Fruit fly (Drosophila melanogaster) whole organism, embryonic: Measurements from ENCODE around the gene rno.
A peak's percentile ranks its signal among the peaks of the same experiment; 100 is the strongest.

Experiments used
- Aef1 ChIP-seq: fragments of 200-800 bp; sonication (Bioruptor generic); IDR thresholded peaks from 3 replicates; pipeline ENCODE4 v1.3.6; 2022; ENCODE audit warnings: missing biosample characterization, missing genetic modification characterization
- Bgb ChIP-seq: fragments of 200-800 bp; sonication (Bioruptor generic); IDR thresholded peaks from 2 replicates; pipeline ENCODE4 v1.3.6; 2022; ENCODE audit warnings: missing biosample characterization, missing genetic modification characterization; ENCODE audit not compliant: partially characterized antibody
- CG10267 ChIP-seq: fragments of 200-800 bp; sonication (Bioruptor generic); optimal IDR thresholded peaks from 2 replicates; lab custom pipeline; 2018; ENCODE audit warnings: missing biosample characterization, mild to moderate bottlenecking, missing genetic modification characterization, moderate library complexity
- CG10366 ChIP-seq: fragments of 200-800 bp; sonication (Bioruptor generic); IDR thresholded peaks from 2 replicates; pipeline ENCODE4 v1.3.6; 2022; ENCODE audit warnings: missing biosample characterization, missing genetic modification characterization
- CG11093 ChIP-seq: fragments of 200-800 bp; sonication (Bioruptor generic); IDR thresholded peaks from 3 replicates; pipeline ENCODE4 v1.3.6; 2022; ENCODE audit warnings: missing biosample characterization, missing genetic modification characterization
- CG12659 ChIP-seq: fragments of 200-800 bp; sonication (Bioruptor generic); optimal IDR thresholded peaks from 3 replicates; lab custom pipeline; 2017; ENCODE audit warnings: mild to moderate bottlenecking, missing biosample characterization, missing genetic modification reagents, missing genetic modification characterization
- CG15514 ChIP-seq: fragments of 200-800 bp; sonication (Bioruptor generic); optimal IDR thresholded peaks from 3 replicates; lab custom pipeline; 2017; ENCODE audit warnings: missing biosample characterization, missing genetic modification characterization, mild to moderate bottlenecking, moderate library complexity, missing genetic modification reagents
- CG16813 ChIP-seq: fragments of 200-800 bp; sonication (Bioruptor generic); IDR thresholded peaks from 3 replicates; pipeline ENCODE4 v1.3.6; 2022; ENCODE audit warnings: missing biosample characterization, missing genetic modification characterization; ENCODE audit not compliant: partially characterized antibody
- CG17912 ChIP-seq: fragments of 200-800 bp; sonication (Bioruptor generic); optimal IDR thresholded peaks from 2 replicates; lab custom pipeline; 2018; ENCODE audit warnings: missing biosample characterization, mild to moderate bottlenecking, missing genetic modification characterization
- CG18619 ChIP-seq: fragments of 200-800 bp; sonication (Bioruptor generic); optimal IDR thresholded peaks from 3 replicates; lab custom pipeline; 2017; ENCODE audit warnings: missing biosample characterization, mild to moderate bottlenecking, missing genetic modification characterization
- CG34376 ChIP-seq: fragments of 200-800 bp; sonication (Bioruptor generic); optimal IDR thresholded peaks from 2 replicates; lab custom pipeline; 2018; ENCODE audit warnings: missing biosample characterization, mild to moderate bottlenecking, missing genetic modification characterization
- CG34422 ChIP-seq: fragments of 200-800 bp; sonication (Bioruptor generic); IDR thresholded peaks from 3 replicates; pipeline ENCODE4 v1.3.6; 2022; ENCODE audit warnings: missing biosample characterization, missing genetic modification characterization
- CG3847 ChIP-seq: fragments of 200-800 bp; sonication (Bioruptor generic); IDR thresholded peaks from 2 replicates; pipeline ENCODE4 v1.3.6; 2022; ENCODE audit warnings: missing biosample characterization, missing genetic modification characterization
- CG42726 ChIP-seq: fragments of 200-800 bp; sonication (Bioruptor generic); IDR thresholded peaks from 2 replicates; pipeline ENCODE4 v1.3.6; 2022; ENCODE audit warnings: missing biosample characterization, missing genetic modification characterization; ENCODE audit not compliant: partially characterized antibody
- CG5245 ChIP-seq: fragments of 200-800 bp; sonication (Bioruptor generic); optimal IDR thresholded peaks from 3 replicates; lab custom pipeline; 2016; ENCODE audit warnings: missing biosample characterization, missing genetic modification characterization
- CG6272 ChIP-seq: fragments of 200-800 bp; sonication (Bioruptor generic); IDR thresholded peaks from 2 replicates; pipeline ENCODE4 v1.3.6; 2022; ENCODE audit warnings: missing biosample characterization, missing genetic modification characterization
- CG7556 ChIP-seq: fragments of 200-800 bp; sonication (Bioruptor generic); optimal IDR thresholded peaks from 2 replicates; lab custom pipeline; 2017; ENCODE audit warnings: missing biosample characterization, mild to moderate bottlenecking, missing genetic modification characterization
- CG8359 ChIP-seq: fragments of 200-800 bp; sonication (Bioruptor generic); optimal IDR thresholded peaks from 2 replicates; lab custom pipeline; 2017; ENCODE audit warnings: missing biosample characterization, mild to moderate bottlenecking, missing genetic modification characterization, borderline replicate concordance
- CG9727 ChIP-seq: fragments of 200-800 bp; sonication (Bioruptor generic); optimal IDR thresholded peaks from 3 replicates; lab custom pipeline; 2017; ENCODE audit warnings: missing biosample characterization, mild to moderate bottlenecking, missing genetic modification characterization
- D19B ChIP-seq: fragments of 200-800 bp; sonication (Bioruptor generic); optimal IDR thresholded peaks from 2 replicates; lab custom pipeline; 2017; ENCODE audit warnings: missing biosample characterization, mild to moderate bottlenecking, missing genetic modification characterization
- Deaf1 ChIP-seq: fragments of 200-800 bp; optimal IDR thresholded peaks from 3 replicates; lab custom pipeline; 2019; ENCODE audit warnings: missing biosample characterization, mild to moderate bottlenecking, missing genetic modification characterization, moderate library complexity
- Dfd ChIP-seq, 2 experiments: fragments of >200 bp; optimal IDR thresholded peaks; 2 replicates each; lab custom pipeline; 2017; ENCODE audit warnings: missing biosample characterization in 2 of 2, missing genetic modification characterization in 2 of 2
- Doc2 ChIP-seq: fragments of 200-800 bp; sonication (Bioruptor generic); IDR thresholded peaks from 2 replicates; pipeline ENCODE4 v1.3.6; 2022; ENCODE audit warnings: missing biosample characterization, missing genetic modification characterization
- Ets97D ChIP-seq: fragments of 200-800 bp; sonication (Bioruptor generic); optimal IDR thresholded peaks from 3 replicates; lab custom pipeline; 2016; ENCODE audit warnings: missing biosample characterization, missing genetic modification characterization
- Gsc ChIP-seq: fragments of 200-800 bp; sonication (Bioruptor generic); IDR thresholded peaks from 2 replicates; pipeline ENCODE4 v1.3.6; 2022; ENCODE audit warnings: missing biosample characterization, missing genetic modification characterization
- Kr ChIP-seq: fragments of 200-800 bp; sonication (Bioruptor generic); optimal IDR thresholded peaks from 2 replicates; lab custom pipeline; 2017; ENCODE audit warnings: missing biosample characterization, mild to moderate bottlenecking, missing genetic modification characterization
- Neu2 ChIP-seq: fragments of 200-800 bp; sonication (Bioruptor generic); optimal IDR thresholded peaks from 3 replicates; lab custom pipeline; 2016; ENCODE audit warnings: missing biosample characterization, missing genetic modification characterization, borderline replicate concordance
- Nf-YA ChIP-seq: fragments of 200-800 bp; sonication (Bioruptor generic); IDR thresholded peaks from 2 replicates; pipeline ENCODE4 v1.3.6; 2022; ENCODE audit warnings: missing biosample characterization, missing genetic modification characterization
- Stat92E ChIP-seq, 3 experiments: fragments of >200 bp in 2 of 3; fragments of 200-800 bp in 1 of 3; sonication (Bioruptor generic) in 1 of 3; optimal IDR thresholded peaks; 2 replicates each; lab custom pipeline; 2017 to 2019; ENCODE audit warnings: missing biosample characterization in 3 of 3, missing genetic modification characterization in 3 of 3, mild to moderate bottlenecking in 1 of 3, moderate library complexity in 1 of 3
- Trl ChIP-seq, 3 experiments: fragments of >200 bp in 2 of 3; fragments of 200-800 bp in 1 of 3; sonication (Bioruptor generic) in 1 of 3; optimal IDR thresholded peaks; 2 replicates in 1 of 3; 3 replicates in 2 of 3; lab custom pipeline; 2016 to 2017; ENCODE audit warnings: missing biosample characterization in 1 of 3, missing genetic modification characterization in 1 of 3
- amos ChIP-seq: fragments of 200-800 bp; sonication (Bioruptor generic); IDR thresholded peaks from 2 replicates; pipeline ENCODE4 v1.3.6; 2022; ENCODE audit warnings: missing biosample characterization, missing genetic modification characterization; ENCODE audit not compliant: partially characterized antibody
- br ChIP-seq: fragments of >200 bp; optimal IDR thresholded peaks from 2 replicates; lab custom pipeline; 2017
- dati ChIP-seq: fragments of 200-800 bp; sonication (Bioruptor generic); IDR thresholded peaks from 2 replicates; pipeline ENCODE4 v1.3.6; 2022; ENCODE audit warnings: missing biosample characterization, missing genetic modification characterization
- ewg ChIP-seq: fragments of 200-800 bp; sonication (Bioruptor generic); optimal IDR thresholded peaks from 3 replicates; lab custom pipeline; 2017; ENCODE audit warnings: mild to moderate bottlenecking, missing biosample characterization, missing genetic modification reagents, missing genetic modification characterization
- grau ChIP-seq: fragments of 200-800 bp; optimal IDR thresholded peaks from 3 replicates; lab custom pipeline; 2019; ENCODE audit warnings: missing biosample characterization, mild to moderate bottlenecking, missing genetic modification characterization, moderate library complexity
- hbn ChIP-seq: fragments of 200-800 bp; sonication (Bioruptor generic); IDR thresholded peaks from 2 replicates; pipeline ENCODE4 v1.3.6; 2022; ENCODE audit warnings: missing biosample characterization, missing genetic modification characterization; ENCODE audit not compliant: partially characterized antibody
- jigr1 ChIP-seq: fragments of 200-800 bp; sonication (Bioruptor generic); IDR thresholded peaks from 3 replicates; pipeline ENCODE4 v1.3.6; 2022; ENCODE audit warnings: missing biosample characterization, missing genetic modification characterization
- kni ChIP-seq: fragments of 200-800 bp; sonication (Bioruptor generic); optimal IDR thresholded peaks from 3 replicates; lab custom pipeline; 2017; ENCODE audit warnings: mild to moderate bottlenecking, missing biosample characterization, missing genetic modification reagents, missing genetic modification characterization
- nerfin-2 ChIP-seq: fragments of 200-800 bp; sonication (Bioruptor generic); IDR thresholded peaks from 2 replicates; pipeline ENCODE4 v1.3.6; 2022; ENCODE audit warnings: missing biosample characterization, missing genetic modification characterization; ENCODE audit not compliant: partially characterized antibody
- phol ChIP-seq: fragments of 200-800 bp; sonication (Bioruptor generic); optimal IDR thresholded peaks from 3 replicates; lab custom pipeline; 2018; ENCODE audit warnings: missing biosample characterization, mild to moderate bottlenecking, missing genetic modification characterization, moderate library complexity
- scrt ChIP-seq: fragments of 200-800 bp; sonication (Bioruptor generic); optimal IDR thresholded peaks from 2 replicates; lab custom pipeline; 2018; ENCODE audit warnings: missing biosample characterization, mild to moderate bottlenecking, missing genetic modification characterization, moderate library complexity
- sima ChIP-seq: fragments of 200-800 bp; sonication (Bioruptor generic); optimal IDR thresholded peaks from 2 replicates; lab custom pipeline; 2016; ENCODE audit warnings: missing biosample characterization, missing genetic modification characterization
- slou ChIP-seq: fragments of 200-800 bp; sonication (Bioruptor generic); optimal IDR thresholded peaks from 3 replicates; lab custom pipeline; 2016; ENCODE audit warnings: missing biosample characterization, missing genetic modification characterization
- sna ChIP-seq: fragments of 200-800 bp; sonication (Bioruptor generic); IDR thresholded peaks from 2 replicates; pipeline ENCODE4 v1.3.6; 2022; ENCODE audit warnings: missing biosample characterization, missing genetic modification characterization; ENCODE audit not compliant: partially characterized antibody
- so ChIP-seq: fragments of 200-800 bp; sonication (Bioruptor generic); IDR thresholded peaks from 3 replicates; pipeline ENCODE4 v1.3.6; 2022; ENCODE audit warnings: missing biosample characterization, missing genetic modification characterization
- sr ChIP-seq: fragments of 200-800 bp; sonication (Bioruptor generic); IDR thresholded peaks from 3 replicates; pipeline ENCODE4 v1.3.6; 2022; ENCODE audit warnings: missing biosample characterization, missing genetic modification characterization
- sug ChIP-seq: fragments of 200-800 bp; optimal IDR thresholded peaks from 2 replicates; lab custom pipeline; 2019; ENCODE audit warnings: missing biosample characterization, mild to moderate bottlenecking, missing genetic modification characterization, moderate library complexity
- wek ChIP-seq: fragments of 200-800 bp; sonication (Bioruptor generic); optimal IDR thresholded peaks from 3 replicates; lab custom pipeline; 2018; ENCODE audit warnings: missing biosample characterization, mild to moderate bottlenecking, missing genetic modification characterization, moderate library complexity

Gene rno

DNA sequence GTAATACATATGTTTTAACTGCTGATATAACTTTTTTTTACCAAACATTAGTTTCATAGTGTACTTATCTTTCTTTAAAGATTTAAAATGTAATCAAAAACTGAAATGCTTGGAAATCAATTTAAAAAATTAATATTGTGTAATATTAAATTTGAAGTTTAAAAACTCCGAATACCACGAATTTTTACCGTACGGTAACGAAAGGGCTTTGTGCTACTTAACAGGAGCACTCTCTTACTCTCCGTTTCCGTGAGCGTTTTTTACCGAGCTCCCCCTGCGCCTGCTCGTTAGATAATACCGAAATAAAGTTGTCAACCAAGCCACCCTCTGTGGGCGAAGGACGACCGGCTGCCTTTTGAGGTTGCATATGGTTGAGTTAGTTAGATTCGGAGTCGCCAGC is 47.1 kb downstream of the rno start, which contains the start of the genes Dic61B and p130CAS:
Gene Dic61B, minus strand, starts transcription at position 101 of the 400 bp plus-strand sequence.
Gene p130CAS, plus strand, starts transcription at position 396 of the 400 bp plus-strand sequence.
- TF ChIP-seq ewg (GFP tag; lab: Kevin White, UChicago) (peak; percentile 67), kni (GFP tag; lab: Kevin White, UChicago) (no peak), Deaf1 (peak; percentile 45), CG8359 (GFP tag; lab: Kevin White, UChicago) (no peak), grau (tag; lab: Kevin White, UChicago) (no peak), CG34422 (GFP tag; lab: Robert Waterston, UW) (no peak), so (GFP tag; lab: Robert Waterston, UW) (no peak), Kr (GFP tag; lab: Kevin White, UChicago) (no peak), CG15514 (GFP tag; lab: Kevin White, UChicago) (no peak), Dfd (GFP tag; optimal IDR thresholded peaks at IDR 0.05; lab: Kevin White, UChicago) (no peak), sima (GFP tag; lab: Kevin White, UChicago) (no peak), Gsc (GFP tag; lab: Robert Waterston, UW) (no peak), br (no peak), Nf-YA (GFP tag; lab: Robert Waterston, UW) (no peak), CG10366 (GFP tag; lab: Robert Waterston, UW) (no peak), Trl (optimal IDR thresholded peaks at IDR 0.05; lab: Kevin White, UChicago) (peak; percentile 14 to 19), Trl (GFP tag; optimal IDR thresholded peaks at IDR 0.05; lab: Kevin White, UChicago) (no peak)

DNA sequence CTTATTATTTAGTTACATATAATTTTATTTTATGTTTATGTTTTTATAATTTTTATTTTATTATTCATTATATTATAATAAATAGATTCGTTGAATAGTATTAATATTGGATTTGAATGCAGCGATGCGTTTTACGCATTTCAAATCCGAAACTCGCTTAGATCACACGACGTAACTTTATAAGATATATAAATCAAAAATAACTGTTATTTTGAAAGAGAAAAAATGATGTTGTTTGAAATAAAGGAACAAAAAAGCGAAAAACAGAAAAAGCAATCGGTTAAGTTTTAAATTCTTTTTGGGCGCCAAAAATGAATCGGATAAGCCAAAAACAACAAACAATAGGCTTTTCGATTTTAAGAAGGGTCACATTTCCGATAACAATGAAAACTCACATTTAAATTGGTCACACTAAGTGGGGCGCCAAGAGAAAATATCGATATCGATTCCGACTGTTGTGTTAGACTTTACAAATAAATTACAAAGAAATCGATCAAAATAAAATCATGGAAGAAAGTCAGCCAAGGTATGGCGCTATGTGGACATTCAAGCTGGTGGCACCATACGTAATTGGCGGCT is 53.5 kb downstream of the rno start, which contains the start of gene CG6845:
Gene CG6845, plus strand, starts transcription at position 436 of the 579 bp plus-strand sequence.
- TF ChIP-seq Ets97D (peak; percentile 72), CG18619 (GFP tag; lab: Kevin White, UChicago) (no peak), Doc2 (no peak), scrt (GFP tag; lab: Kevin White, UChicago) (no peak), CG3847 (GFP tag; lab: Robert Waterston, UW) (peak; percentile 37; the same call in 1 of the 2 replicates), phol (tag; lab: Kevin White, UChicago) (peak; percentile 34), dati (GFP tag; lab: Robert Waterston, UW) (no peak), Bgb (GFP tag; lab: Robert Waterston, UW) (peak; percentile 84), sug (tag; lab: Kevin White, UChicago) (peak; percentile 43), CG9727 (GFP tag; lab: Kevin White, UChicago) (no peak), CG16813 (GFP tag; lab: Robert Waterston, UW) (peak; percentile 70), CG11093 (no peak), CG7556 (GFP tag; lab: Kevin White, UChicago) (no peak), D19B (no peak), amos (GFP tag; lab: Robert Waterston, UW) (peak; percentile 80; the same call in 1 of the 2 replicates), nerfin-2 (peak; percentile 92), hbn (GFP tag; lab: Robert Waterston, UW) (peak; percentile 81), CG42726 (GFP tag; lab: Robert Waterston, UW) (0 out of 2 replicates have a peak, but pooled peaks have one; percentile 31), Neu2 (GFP tag; lab: Kevin White, UChicago) (no peak), sr (GFP tag; lab: Robert Waterston, UW) (no peak), CG6272 (no peak), sna (GFP tag; lab: Robert Waterston, UW) (peak; percentile 85), wek (no peak), Stat92E (GFP tag; optimal IDR thresholded peaks at IDR 0.05; lab: Kevin White, UChicago) (peak in 1 of 3 experiments; percentile 8), CG10267 (tag; lab: Kevin White, UChicago) (peak; percentile 50), CG5245 (GFP tag; lab: Kevin White, UChicago) (no peak), CG12659 (GFP tag; lab: Kevin White, UChicago) (peak; percentile 26), CG34376 (peak; percentile 19), slou (GFP tag; lab: Kevin White, UChicago) (no peak), CG17912 (no peak), Aef1 (GFP tag; lab: Robert Waterston, UW) (peak; percentile 44; the same call in 2 of the 3 replicates), jigr1 (GFP tag; lab: Robert Waterston, UW) (no peak)
